Worm (Caenorhabditis elegans): ENCODE results near the gene C18B2.5.

C18B2.5 gene

DNA sequence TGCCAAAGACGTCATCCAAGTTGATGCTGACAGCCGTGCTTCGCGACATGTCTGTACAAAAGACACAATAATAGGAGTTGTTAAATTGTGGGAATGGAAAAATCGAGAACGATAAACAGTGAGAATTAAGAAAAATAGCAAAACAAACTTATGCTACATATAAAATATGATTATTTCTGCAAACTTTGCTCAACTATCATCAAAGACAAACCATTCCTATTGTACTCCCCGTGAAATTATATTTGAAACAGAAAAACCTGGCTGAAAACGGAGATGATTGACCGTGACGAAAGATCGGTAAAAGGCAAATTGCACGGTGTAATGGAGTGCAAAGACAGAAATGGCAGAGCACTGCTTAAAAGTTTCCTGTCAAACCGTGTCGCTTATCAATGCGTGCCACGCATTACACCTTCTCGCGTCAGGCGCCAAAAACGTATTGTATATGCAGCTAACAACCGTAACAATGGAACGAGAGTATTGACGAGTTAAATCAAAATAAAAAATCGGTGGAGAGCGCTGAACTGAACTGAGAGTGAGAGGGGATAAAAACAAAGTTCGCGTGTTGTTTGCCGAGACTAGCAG lies at the start of gene C18B2.5:
TSS of gene C18B2.5 (minus strand) at position 51 of the 582 bp plus-strand sequence.
- TF ChIP-seq klf-2 (GFP tag; conservative IDR thresholded peaks at IDR 0.05) (no peak), ztf-29 (GFP tag; IDR thresholded peaks at IDR 0.05) (no peak), med-1 (GFP tag; optimal IDR thresholded peaks at IDR 0.05; ENCODE audit: insufficient read depth) (no peak), cog-1 (tag; optimal IDR thresholded peaks at IDR 0.05) (no peak), ztf-23 (GFP tag; IDR thresholded peaks at IDR 0.05) (no peak), tab-1 (GFP tag; IDR thresholded peaks at IDR 0.05) (no peak), ref-1 (GFP tag; conservative IDR thresholded peaks at IDR 0.05) (no peak), flt-1 (GFP tag; IDR thresholded peaks at IDR 0.05) (no peak), T22C8.4 (GFP tag; IDR thresholded peaks at IDR 0.05) (no peak)

DNA sequence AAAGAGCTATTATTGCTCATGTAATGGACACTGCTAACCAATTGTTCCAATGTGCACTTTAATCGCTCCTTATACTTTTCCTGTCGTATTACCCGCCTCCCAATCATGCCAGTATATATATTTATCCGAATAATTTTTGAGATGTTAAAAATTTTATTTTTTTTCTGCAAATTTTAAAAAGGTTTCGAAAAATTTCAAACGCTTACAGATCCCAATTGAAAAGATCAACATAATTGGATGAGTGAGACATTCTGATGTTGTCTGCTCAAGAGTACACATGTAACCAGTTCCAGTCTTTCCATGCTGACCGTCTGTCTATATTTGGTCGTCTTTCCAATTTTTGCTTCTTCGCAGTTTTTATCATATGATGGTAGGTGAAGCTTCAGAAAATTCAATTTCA lies 48.3 kb upstream of the C18B2.5 start, which contains the start of gene R11G1.1:
TSS of gene R11G1.1 (plus strand) at position 301 of the 400 bp plus-strand sequence.
- TF ChIP-seq tab-1 (GFP tag; IDR thresholded peaks at IDR 0.05) (no peak), ztf-23 (GFP tag; IDR thresholded peaks at IDR 0.05) (no peak), klf-2 (GFP tag; conservative IDR thresholded peaks at IDR 0.05) (no peak), ref-1 (GFP tag; conservative IDR thresholded peaks at IDR 0.05) (no peak), cog-1 (tag; optimal IDR thresholded peaks at IDR 0.05) (no peak), T22C8.4 (GFP tag; IDR thresholded peaks at IDR 0.05) (no peak), med-1 (GFP tag; optimal IDR thresholded peaks at IDR 0.05; ENCODE audit: insufficient read depth) (no peak), flt-1 (GFP tag; IDR thresholded peaks at IDR 0.05) (no peak), ztf-29 (GFP tag; IDR thresholded peaks at IDR 0.05) (no peak)

DNA sequence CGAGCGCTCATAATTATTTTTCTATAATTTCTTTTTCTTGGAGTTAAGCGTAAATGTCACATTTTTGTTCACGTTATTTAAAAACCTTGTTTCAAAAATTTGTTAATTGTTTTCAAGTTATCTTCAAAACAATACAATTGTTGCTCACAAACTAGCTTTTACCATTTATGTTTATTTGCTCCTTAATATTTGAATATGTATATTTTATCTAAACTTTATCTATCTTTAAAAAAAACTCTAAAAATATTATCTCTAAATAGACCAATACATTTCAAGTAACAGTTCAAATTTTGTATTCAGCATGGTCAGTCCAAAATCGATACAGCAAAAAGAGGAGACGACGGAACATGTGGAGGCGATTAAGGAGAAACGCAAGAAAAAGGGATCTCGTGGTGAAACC lies 45.1 kb upstream of the C18B2.5 start, which contains the start of gene R11G1.7:
TSS of gene R11G1.7 (plus strand) at position 301 of the 400 bp plus-strand sequence.
- TF ChIP-seq T22C8.4 (GFP tag; IDR thresholded peaks at IDR 0.05) (no peak), ztf-29 (GFP tag; IDR thresholded peaks at IDR 0.05) (no peak), ztf-23 (GFP tag; IDR thresholded peaks at IDR 0.05) (no peak), ref-1 (GFP tag; conservative IDR thresholded peaks at IDR 0.05) (no peak), klf-2 (GFP tag; conservative IDR thresholded peaks at IDR 0.05) (no peak), flt-1 (GFP tag; IDR thresholded peaks at IDR 0.05) (no peak), cog-1 (tag; optimal IDR thresholded peaks at IDR 0.05) (no peak), med-1 (GFP tag; optimal IDR thresholded peaks at IDR 0.05; ENCODE audit: insufficient read depth) (no peak), tab-1 (GFP tag; IDR thresholded peaks at IDR 0.05) (no peak)

DNA sequence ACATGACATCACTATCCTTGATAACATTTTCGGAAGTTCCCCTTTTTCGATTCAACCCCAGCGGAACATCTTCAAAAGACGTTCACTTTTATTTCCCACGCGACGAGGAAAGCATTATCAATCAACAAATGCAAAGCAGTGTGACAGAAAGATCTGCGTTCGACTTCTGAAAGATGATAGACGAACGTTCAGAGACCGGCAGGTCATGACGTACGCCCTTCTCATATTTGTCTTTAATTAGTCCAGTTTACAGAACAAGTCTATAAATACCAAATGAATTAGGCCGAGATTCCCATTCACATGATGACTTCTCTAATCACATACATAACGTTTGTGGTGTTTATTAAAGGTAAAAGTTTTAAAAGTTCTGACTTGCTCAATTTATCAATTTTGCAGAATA lies 43.7 kb upstream of the C18B2.5 start, which contains the start of gene R11G1.11:
TSS of gene R11G1.11 (plus strand) at position 301 of the 400 bp plus-strand sequence.
- TF ChIP-seq ref-1 (GFP tag; conservative IDR thresholded peaks at IDR 0.05) = no peak
- TF ChIP-seq med-1 (GFP tag; optimal IDR thresholded peaks at IDR 0.05; ENCODE audit: insufficient read depth) = no peak
- TF ChIP-seq cog-1 (tag; optimal IDR thresholded peaks at IDR 0.05) = no peak
- TF ChIP-seq ztf-23 (GFP tag; IDR thresholded peaks at IDR 0.05) = no peak
- TF ChIP-seq tab-1 (GFP tag; IDR thresholded peaks at IDR 0.05) = no peak

DNA sequence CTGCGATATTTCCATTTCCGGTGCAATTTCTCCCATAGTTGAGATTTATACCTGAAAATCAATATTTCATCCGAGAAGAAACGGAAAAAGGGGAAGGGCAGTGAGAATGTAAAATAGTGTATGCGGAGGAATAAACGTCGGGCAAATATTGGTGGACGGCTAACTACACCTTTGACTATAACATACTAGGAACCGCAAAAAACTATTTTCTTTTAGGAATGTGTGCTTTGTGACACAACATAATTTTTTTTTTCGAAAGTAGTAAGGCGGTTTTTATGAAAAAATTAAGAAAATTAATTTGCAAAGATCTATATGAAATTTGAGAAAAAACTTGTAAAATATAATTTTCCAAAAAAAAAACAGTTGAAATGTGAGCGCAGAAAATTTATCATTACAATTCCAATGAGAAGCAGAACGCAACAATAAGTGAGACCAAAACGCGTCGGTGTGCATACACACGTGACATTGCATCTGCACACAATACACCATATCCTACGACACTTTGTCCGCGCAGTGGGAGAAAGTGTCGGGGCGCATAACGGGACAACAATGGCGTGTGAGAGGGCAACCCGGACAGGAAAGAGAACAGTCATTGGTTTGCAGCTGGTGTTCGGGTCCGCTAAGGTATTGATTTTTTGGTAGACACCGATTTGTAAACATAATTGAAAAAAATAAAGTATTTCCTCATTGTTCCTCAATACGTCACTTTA lies 39.4 kb upstream of the C18B2.5 start, which contains the start of the genes sax-1 and R11G1.2:
TSS of gene sax-1 (minus strand) at position 51 of the 710 bp plus-strand sequence.
TSS of gene R11G1.2 (plus strand) at position 515 of the 710 bp plus-strand sequence.
- no peak for TF ChIP-seq ztf-29 (GFP tag; IDR thresholded peaks at IDR 0.05)
- TF ChIP-seq T22C8.4 (GFP tag; IDR thresholded peaks at IDR 0.05) = peak; percentile 38; the same call in 1 of the 2 replicates
- no peak for TF ChIP-seq flt-1 (GFP tag; IDR thresholded peaks at IDR 0.05)

DNA sequence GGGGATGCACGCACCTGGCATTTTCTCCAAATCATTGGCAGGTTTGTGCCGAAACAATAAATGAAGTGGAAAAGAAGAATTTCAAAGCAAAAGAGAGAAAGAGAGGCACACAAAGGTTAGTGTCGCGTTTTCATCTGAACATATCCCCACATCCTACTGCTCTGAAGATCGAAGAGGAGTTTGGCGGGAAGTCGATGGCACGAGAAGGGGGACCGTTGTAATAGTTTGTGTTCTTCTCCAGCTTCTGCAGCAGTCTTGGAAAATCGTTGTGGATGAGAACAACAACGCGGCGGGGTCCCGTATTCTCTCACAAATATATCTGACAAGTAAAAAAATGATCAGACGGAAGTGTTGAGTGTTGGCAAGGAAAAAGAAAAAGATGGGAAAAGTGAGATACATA lies 35.0 kb upstream of the C18B2.5 start:
- TF ChIP-seq flt-1 (GFP tag; IDR thresholded peaks at IDR 0.05) (no peak), ref-1 (GFP tag; conservative IDR thresholded peaks at IDR 0.05) (no peak), cog-1 (tag; optimal IDR thresholded peaks at IDR 0.05) (no peak), T22C8.4 (GFP tag; IDR thresholded peaks at IDR 0.05) (no peak), klf-2 (GFP tag; conservative IDR thresholded peaks at IDR 0.05) (no peak), med-1 (GFP tag; optimal IDR thresholded peaks at IDR 0.05; ENCODE audit: insufficient read depth) (no peak), tab-1 (GFP tag; IDR thresholded peaks at IDR 0.05) (no peak), ztf-29 (GFP tag; IDR thresholded peaks at IDR 0.05) (no peak), ztf-23 (GFP tag; IDR thresholded peaks at IDR 0.05) (no peak)

DNA sequence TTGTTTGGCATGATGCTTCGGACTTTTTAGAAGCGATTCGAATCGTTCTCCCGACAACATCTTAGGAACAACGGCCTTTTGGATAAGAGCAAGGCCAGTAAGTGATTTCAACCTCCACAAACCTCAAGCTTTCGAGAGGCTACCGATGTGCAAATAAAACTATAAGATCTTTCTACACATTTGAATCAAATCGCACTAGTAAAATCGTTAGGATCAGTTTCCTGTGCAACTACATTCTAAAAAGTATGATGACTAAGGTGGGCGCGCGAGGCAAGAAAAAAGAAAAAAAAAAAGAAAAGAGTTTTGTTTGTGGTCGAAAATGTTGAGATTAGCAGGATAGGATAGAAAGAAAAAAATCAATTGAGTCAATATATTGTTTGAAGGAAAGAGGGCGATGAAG lies 33.9 kb upstream of the C18B2.5 start, which contains the start of gene tmem-24:
TSS of gene tmem-24 (minus strand) at position 101 of the 400 bp plus-strand sequence.
- TF ChIP-seq cog-1 (tag; optimal IDR thresholded peaks at IDR 0.05) = no peak
- TF ChIP-seq flt-1 (GFP tag; IDR thresholded peaks at IDR 0.05) = no peak
- TF ChIP-seq tab-1 (GFP tag; IDR thresholded peaks at IDR 0.05) = no peak
- TF ChIP-seq med-1 (GFP tag; optimal IDR thresholded peaks at IDR 0.05; ENCODE audit: insufficient read depth) = no peak
- no peak for TF ChIP-seq ref-1 (GFP tag; conservative IDR thresholded peaks at IDR 0.05)
- no peak for TF ChIP-seq T22C8.4 (GFP tag; IDR thresholded peaks at IDR 0.05)
- no peak for TF ChIP-seq ztf-23 (GFP tag; IDR thresholded peaks at IDR 0.05)
- TF ChIP-seq ztf-29 (GFP tag; IDR thresholded peaks at IDR 0.05) = no peak
- TF ChIP-seq klf-2 (GFP tag; conservative IDR thresholded peaks at IDR 0.05) = no peak

DNA sequence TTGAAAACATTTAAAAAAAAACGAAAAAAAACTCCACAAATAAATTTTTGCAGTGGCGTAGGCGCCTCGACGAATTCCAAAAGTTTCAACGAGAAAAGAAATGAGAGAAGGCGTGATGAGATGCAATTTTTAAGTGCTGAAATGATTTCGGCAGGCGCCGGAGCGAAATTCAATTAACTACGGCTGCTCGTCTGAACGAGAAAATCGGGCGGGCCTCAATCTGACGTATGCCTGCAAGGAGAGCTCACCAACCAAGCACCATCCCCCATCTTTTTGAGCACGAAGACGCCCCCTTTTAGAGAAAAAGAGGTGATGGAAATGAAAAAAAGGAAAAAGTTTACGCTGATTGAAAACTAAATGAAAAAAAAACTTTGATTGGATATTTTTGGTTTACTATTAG lies 23.9 kb upstream of the C18B2.5 start:
- TF ChIP-seq flt-1 (GFP tag; IDR thresholded peaks at IDR 0.05) = no peak
- TF ChIP-seq tab-1 (GFP tag; IDR thresholded peaks at IDR 0.05) = no peak
- TF ChIP-seq ztf-23 (GFP tag; IDR thresholded peaks at IDR 0.05) = no peak
- TF ChIP-seq cog-1 (tag; optimal IDR thresholded peaks at IDR 0.05) = no peak
- no peak for TF ChIP-seq klf-2 (GFP tag; conservative IDR thresholded peaks at IDR 0.05)
- no peak for TF ChIP-seq ztf-29 (GFP tag; IDR thresholded peaks at IDR 0.05)
- no peak for TF ChIP-seq T22C8.4 (GFP tag; IDR thresholded peaks at IDR 0.05)
- no peak for TF ChIP-seq med-1 (GFP tag; optimal IDR thresholded peaks at IDR 0.05; ENCODE audit: insufficient read depth)
- no peak for TF ChIP-seq ref-1 (GFP tag; conservative IDR thresholded peaks at IDR 0.05)

DNA sequence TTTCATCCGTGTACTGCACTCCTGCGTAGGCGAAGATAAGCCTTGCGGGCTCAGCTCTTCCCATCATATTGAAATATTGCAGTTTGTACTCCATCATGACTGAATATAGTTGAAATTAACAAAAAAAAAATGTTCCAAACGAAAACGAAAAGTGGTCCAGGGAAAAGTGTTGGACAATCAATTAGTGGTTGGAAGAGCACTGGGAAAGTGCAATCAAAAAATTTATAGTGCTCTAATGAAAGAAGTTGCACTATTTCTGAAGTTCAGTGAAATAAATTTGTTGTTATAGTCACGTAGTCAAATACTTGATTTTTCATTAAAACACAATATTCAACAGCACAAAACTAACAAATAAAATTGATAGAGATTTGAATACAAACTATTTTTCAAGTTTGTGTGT lies 22.8 kb upstream of the C18B2.5 start, which contains the start of gene gst-11:
TSS of gene gst-11 (minus strand) at position 101 of the 400 bp plus-strand sequence.
- TF ChIP-seq ref-1 (GFP tag; conservative IDR thresholded peaks at IDR 0.05) = no peak
- TF ChIP-seq tab-1 (GFP tag; IDR thresholded peaks at IDR 0.05) = no peak
- no peak for TF ChIP-seq med-1 (GFP tag; optimal IDR thresholded peaks at IDR 0.05; ENCODE audit: insufficient read depth)
- no peak for TF ChIP-seq T22C8.4 (GFP tag; IDR thresholded peaks at IDR 0.05)
- TF ChIP-seq ztf-29 (GFP tag; IDR thresholded peaks at IDR 0.05) = no peak
- TF ChIP-seq ztf-23 (GFP tag; IDR thresholded peaks at IDR 0.05) = no peak
- no peak for TF ChIP-seq klf-2 (GFP tag; conservative IDR thresholded peaks at IDR 0.05)
- TF ChIP-seq flt-1 (GFP tag; IDR thresholded peaks at IDR 0.05) = no peak
- no peak for TF ChIP-seq cog-1 (tag; optimal IDR thresholded peaks at IDR 0.05)
